Fruit fly (Drosophila melanogaster) whole organism, adult: ENCODE results near the gene CG17321.

Experiments used
- CG11617 ChIP-seq: fragments of 200-800 bp; sonication (Bioruptor generic); optimal IDR thresholded peaks from 2 replicates; lab custom pipeline; 2017; ENCODE audit warnings: mild to moderate bottlenecking, missing biosample characterization, missing genetic modification reagents, missing genetic modification characterization
- CG12768 ChIP-seq: fragments of 200-800 bp; sonication (Bioruptor generic); optimal IDR thresholded peaks from 2 replicates; lab custom pipeline; 2017; ENCODE audit warnings: missing biosample characterization, missing genetic modification characterization, mild to moderate bottlenecking, moderate library complexity, missing genetic modification reagents
- CG14711 ChIP-seq: fragments of 200-800 bp; sonication (Bioruptor generic); optimal IDR thresholded peaks from 2 replicates; lab custom pipeline; 2018; ENCODE audit warnings: missing biosample characterization, mild to moderate bottlenecking, missing genetic modification characterization, moderate library complexity
- CG1620 ChIP-seq: fragments of 200-800 bp; sonication (Bioruptor generic); optimal IDR thresholded peaks from 2 replicates; lab custom pipeline; 2016; ENCODE audit warnings: missing biosample characterization, missing genetic modification characterization
- CG33017 ChIP-seq: fragments of 200-800 bp; sonication (Bioruptor generic); optimal IDR thresholded peaks from 2 replicates; lab custom pipeline; 2018; ENCODE audit warnings: missing biosample characterization, mild to moderate bottlenecking, missing genetic modification characterization, moderate library complexity
- CG5204 ChIP-seq: fragments of 200-800 bp; sonication (Bioruptor generic); optimal IDR thresholded peaks from 2 replicates; lab custom pipeline; 2016; ENCODE audit warnings: missing biosample characterization, missing genetic modification characterization
- CG7045 ChIP-seq: fragments of 200-800 bp; sonication (Bioruptor generic); optimal IDR thresholded peaks from 2 replicates; lab custom pipeline; 2017; ENCODE audit warnings: missing biosample characterization, mild to moderate bottlenecking, missing genetic modification characterization
- CG7101 ChIP-seq: fragments of 200-800 bp; sonication (Bioruptor generic); optimal IDR thresholded peaks from 2 replicates; lab custom pipeline; 2018; ENCODE audit warnings: missing biosample characterization, mild to moderate bottlenecking, missing genetic modification characterization, moderate library complexity
- Clk ChIP-seq: fragments of 200-800 bp; sonication (Bioruptor generic); optimal IDR thresholded peaks from 2 replicates; lab custom pipeline; 2017; ENCODE audit warnings: missing biosample characterization, missing genetic modification characterization
- Crg-1 ChIP-seq: fragments of 200-800 bp; sonication (Bioruptor generic); optimal IDR thresholded peaks from 2 replicates; lab custom pipeline; 2016; ENCODE audit warnings: missing biosample characterization, missing genetic modification characterization
- Hr96 ChIP-seq: fragments of 200-800 bp; sonication (Bioruptor generic); optimal IDR thresholded peaks from 2 replicates; lab custom pipeline; 2016; ENCODE audit warnings: missing biosample characterization, missing genetic modification characterization
- Mnt ChIP-seq: fragments of 200-800 bp; sonication (Bioruptor generic); optimal IDR thresholded peaks from 2 replicates; lab custom pipeline; 2016; ENCODE audit warnings: missing biosample characterization, mild to moderate bottlenecking, missing genetic modification characterization
- bab1 ChIP-seq: fragments of 200-800 bp; sonication (Bioruptor generic); optimal IDR thresholded peaks from 3 replicates; lab custom pipeline; 2019; ENCODE audit warnings: missing biosample characterization, mild to moderate bottlenecking, missing genetic modification characterization, moderate library complexity
- cic ChIP-seq: fragments of 200-800 bp; sonication (Bioruptor generic); optimal IDR thresholded peaks from 2 replicates; lab custom pipeline; 2017; ENCODE audit warnings: missing biosample characterization, mild to moderate bottlenecking, missing genetic modification characterization, moderate library complexity
- cnc ChIP-seq, 2 experiments: fragments of >200 bp; optimal IDR thresholded peaks; 2 replicates each; lab custom pipeline; 2017
- kay ChIP-seq: fragments of 200-800 bp; sonication (Bioruptor generic); peaks from one replicate; lab custom pipeline; 2016; ENCODE audit warnings: missing biosample characterization, missing genetic modification characterization, borderline replicate concordance
- ovo ChIP-seq: fragments of 200-800 bp; sonication (Bioruptor generic); optimal IDR thresholded peaks from 2 replicates; lab custom pipeline; 2016; ENCODE audit warnings: missing biosample characterization, missing genetic modification characterization
- pad ChIP-seq: fragments of 200-800 bp; sonication (Bioruptor generic); optimal IDR thresholded peaks from 3 replicates; lab custom pipeline; 2017; ENCODE audit warnings: missing biosample characterization, missing genetic modification characterization, mild to moderate bottlenecking, moderate library complexity, missing genetic modification reagents
- tj ChIP-seq: fragments of 200-800 bp; sonication (Bioruptor generic); optimal IDR thresholded peaks from 3 replicates; lab custom pipeline; 2017; ENCODE audit warnings: missing biosample characterization, mild to moderate bottlenecking, missing genetic modification characterization, moderate library complexity
- toe ChIP-seq: fragments of 200-800 bp; sonication (Bioruptor generic); optimal IDR thresholded peaks from 2 replicates; lab custom pipeline; 2016; ENCODE audit warnings: missing biosample characterization, missing genetic modification characterization

Gene CG17321

DNA sequence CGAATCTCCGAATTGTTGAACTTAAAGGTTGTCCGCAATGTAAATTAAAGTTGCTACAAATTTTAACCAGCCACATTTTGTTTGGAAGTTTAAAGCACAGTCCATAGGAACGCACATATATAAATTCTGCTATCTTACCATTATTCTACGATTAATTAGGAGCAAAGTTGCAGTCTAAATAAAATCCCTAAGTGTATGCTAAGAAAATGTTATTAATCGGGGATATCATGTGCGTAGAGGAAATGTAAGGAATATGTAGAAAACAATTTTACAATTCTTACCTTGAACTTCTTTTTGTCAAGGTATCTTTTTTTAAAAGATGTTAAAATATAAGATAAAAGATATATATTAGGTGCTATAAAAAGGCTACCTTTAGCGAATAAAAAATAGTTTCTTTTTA is 26.6 kb upstream of the CG17321 start:
- TF ChIP-seq Mnt = no peak
- no peak for TF ChIP-seq Crg-1
- no peak for TF ChIP-seq bab1
- no peak for TF ChIP-seq tj
- TF ChIP-seq CG7101 (tag; lab: Kevin White, UChicago) = no peak
- TF ChIP-seq CG11617 = no peak

DNA sequence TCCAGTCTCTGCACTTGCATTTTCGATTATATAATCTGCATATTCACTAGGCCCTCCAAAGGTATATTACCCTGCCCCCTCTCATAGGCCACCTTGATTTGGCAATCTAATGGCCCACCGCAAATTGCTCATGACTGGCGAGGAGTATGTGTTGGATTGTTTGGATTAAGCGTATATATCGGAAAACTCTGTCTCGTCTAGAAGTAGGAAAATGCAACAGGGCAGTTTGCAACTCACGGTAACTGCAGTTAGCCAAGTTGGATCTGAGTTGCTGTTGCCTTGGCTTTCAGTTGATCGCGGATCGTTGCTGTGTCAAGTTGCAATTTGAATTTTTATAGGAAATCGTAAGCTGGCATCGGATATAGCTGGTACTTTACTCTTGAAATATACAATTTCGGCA is 25.9 kb upstream of the CG17321 start, which contains the start of gene Ugt36F1:
Gene Ugt36F1, plus strand, starts transcription at position 301 of the 400 bp plus-strand sequence.
- TF ChIP-seq Clk (GFP tag; lab: Kevin White, UChicago) = no peak

DNA sequence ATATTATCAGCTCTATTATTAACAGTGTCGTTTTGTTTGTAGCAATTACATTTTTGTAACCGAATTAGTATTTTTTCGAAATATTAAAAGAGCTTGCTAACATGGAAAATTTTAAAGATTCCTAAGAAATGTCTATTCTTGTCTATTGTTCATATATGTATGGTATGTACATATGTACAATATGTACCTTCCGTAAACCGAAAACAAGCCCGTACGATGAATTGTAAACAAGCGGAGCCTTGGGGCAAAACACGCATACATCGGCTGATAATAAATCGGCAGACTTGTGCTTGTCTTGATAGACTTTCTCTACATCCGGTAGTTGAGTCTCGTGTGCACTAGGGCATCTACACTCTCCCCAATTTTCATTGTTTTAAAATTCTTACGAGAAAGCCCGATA is 22.2 kb upstream of the CG17321 start:
- TF ChIP-seq ovo (GFP tag; lab: Kevin White, UChicago) (no peak), bab1 (no peak), pad (GFP tag; lab: Kevin White, UChicago) (no peak), CG11617 (no peak), Mnt (no peak)

DNA sequence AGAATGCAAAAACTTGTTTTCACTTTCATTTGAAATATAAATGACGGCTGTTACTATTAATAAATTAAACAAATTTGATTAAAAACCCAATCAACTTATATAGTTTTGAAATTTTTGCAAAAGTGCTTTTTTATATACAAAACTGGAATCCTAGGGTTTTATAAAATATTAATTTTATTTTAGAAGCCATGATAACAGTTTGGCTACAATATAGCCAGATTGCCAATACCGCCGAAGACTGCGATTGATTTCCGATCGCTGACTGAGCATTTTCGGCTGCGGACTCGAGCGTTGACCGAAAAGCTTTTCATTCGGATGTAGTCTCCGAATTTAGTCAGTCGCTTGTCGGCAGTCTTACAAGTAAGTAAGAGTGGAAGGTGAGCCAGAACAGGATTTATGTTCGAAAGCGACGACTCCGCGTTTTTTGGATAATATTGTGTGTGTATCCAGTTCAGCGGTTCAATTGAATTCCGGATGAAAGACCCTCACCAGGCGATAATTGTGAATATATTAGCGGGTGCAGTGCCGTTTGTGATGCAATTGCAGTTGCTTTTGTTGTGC is 21.7 kb upstream of the CG17321 start, which contains the start of gene Ugt36D1:
Gene Ugt36D1, plus strand, starts transcription at position 306 of the 561 bp plus-strand sequence.
- no peak for TF ChIP-seq cnc (optimal IDR thresholded peaks at IDR 0.05; lab: Kevin White, UChicago)
- no peak for TF ChIP-seq ovo (GFP tag; lab: Kevin White, UChicago)
- peak; percentile 11 for TF ChIP-seq bab1
- TF ChIP-seq pad (GFP tag; lab: Kevin White, UChicago) = no peak
- no peak for TF ChIP-seq CG12768 (GFP tag; lab: Kevin White, UChicago)
- no peak for TF ChIP-seq toe
- TF ChIP-seq CG11617 = peak; percentile 80
- peak; percentile 20 for TF ChIP-seq Mnt
- no peak for TF ChIP-seq CG7045 (GFP tag; lab: Kevin White, UChicago)
- TF ChIP-seq kay (GFP tag; lab: Kevin White, UChicago) = peak; percentile 86
- no peak for TF ChIP-seq Clk (GFP tag; lab: Kevin White, UChicago)
- TF ChIP-seq CG1620 = no peak
- no peak for TF ChIP-seq Crg-1
- TF ChIP-seq CG7101 (tag; lab: Kevin White, UChicago) = peak; percentile 5
- no peak for TF ChIP-seq CG5204 (GFP tag; lab: Kevin White, UChicago)
- TF ChIP-seq Hr96 (GFP tag; lab: Kevin White, UChicago) = peak; percentile 27
- TF ChIP-seq cic = no peak
- peak; percentile 94 for TF ChIP-seq tj
- no peak for TF ChIP-seq CG14711 (tag; lab: Kevin White, UChicago)
- TF ChIP-seq CG33017 (tag; lab: Kevin White, UChicago) = peak; percentile 0

DNA sequence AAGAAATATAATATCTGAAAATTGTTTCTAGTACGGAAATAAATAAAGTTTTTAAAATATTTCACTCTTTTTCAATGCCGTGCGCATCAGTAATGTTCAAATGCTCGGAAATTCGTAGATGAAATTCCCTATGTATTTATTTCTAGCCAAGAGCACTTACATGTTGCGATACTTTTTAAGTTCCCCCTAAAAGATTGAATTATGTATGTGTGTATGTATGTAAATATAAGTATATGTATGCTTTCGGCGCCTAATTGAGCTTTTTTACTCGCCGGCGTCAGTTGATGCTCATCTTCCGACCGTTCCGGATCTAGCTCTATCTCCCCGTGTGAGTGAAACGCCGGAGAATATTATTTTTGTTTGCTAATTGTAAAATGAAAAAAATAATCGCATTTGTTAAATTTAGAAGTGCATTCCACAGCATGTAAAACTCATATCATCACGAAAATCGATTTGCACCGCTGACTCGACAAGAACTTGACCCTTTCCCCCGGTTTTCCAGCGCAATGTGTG is 18.4 kb upstream of the CG17321 start, which contains the start of gene Ugt36E1:
Gene Ugt36E1, plus strand, starts transcription at position 275 of the 513 bp plus-strand sequence.
- TF ChIP-seq tj = peak; percentile 61
- TF ChIP-seq bab1 = no peak
- TF ChIP-seq kay (GFP tag; lab: Kevin White, UChicago) = peak; percentile 19
- TF ChIP-seq CG7045 (GFP tag; lab: Kevin White, UChicago) = no peak

DNA sequence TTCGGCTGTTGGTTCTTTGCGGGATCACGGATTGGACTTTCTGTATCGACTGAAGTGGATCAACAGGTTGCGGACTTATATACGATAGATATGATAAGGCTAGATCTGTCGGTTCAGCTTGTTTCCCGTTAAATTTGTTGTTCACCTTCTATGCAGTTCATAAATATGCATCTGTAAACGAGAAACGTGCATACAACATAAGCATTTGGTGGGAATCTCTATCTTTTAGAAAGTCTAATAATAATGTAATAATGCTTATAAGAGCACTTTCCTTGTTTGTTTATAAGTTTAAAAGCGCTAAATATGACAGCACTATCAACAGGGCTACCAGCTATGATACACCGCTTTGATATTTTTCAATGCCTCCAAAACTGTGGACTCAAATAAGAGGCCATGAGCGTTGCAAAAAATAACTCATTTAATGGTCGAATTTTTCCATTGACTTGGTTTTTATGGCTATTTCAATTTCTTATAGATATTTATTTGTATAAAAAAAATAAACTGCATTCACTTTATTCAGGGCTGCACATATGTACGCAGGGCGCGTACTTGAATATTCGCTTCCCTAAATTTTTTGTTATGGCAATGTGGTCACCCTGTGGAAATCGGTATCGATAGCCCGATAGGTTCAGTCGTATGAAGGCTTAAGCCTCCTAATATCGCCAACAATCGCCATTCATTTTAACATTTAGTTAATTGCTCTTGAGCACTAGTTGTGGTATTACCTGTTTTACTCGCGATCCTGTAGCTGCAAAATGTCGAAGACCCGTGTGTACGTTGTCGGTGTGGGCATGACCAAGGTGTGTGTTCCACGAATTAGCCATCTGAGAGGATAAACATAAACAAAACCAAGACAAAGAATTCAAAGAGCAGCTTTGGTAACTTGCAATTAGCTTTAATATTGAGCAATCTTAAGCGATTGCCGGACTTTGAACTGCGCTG is 14.1 kb upstream of the CG17321 start, which contains the start of the genes CG17597 and ScpX:
Gene CG17597, minus strand, starts transcription at position 567 of the 942 bp plus-strand sequence.
Gene ScpX, plus strand, starts transcription at position 643 of the 942 bp plus-strand sequence.
- peak; percentile 17 for TF ChIP-seq pad (GFP tag; lab: Kevin White, UChicago)
- peak; percentile 46 for TF ChIP-seq bab1
- no peak for TF ChIP-seq kay (GFP tag; lab: Kevin White, UChicago)
- peak; percentile 25 for TF ChIP-seq tj
- TF ChIP-seq CG1620 = peak; percentile 62
- TF ChIP-seq CG5204 (GFP tag; lab: Kevin White, UChicago) = peak; percentile 76
- TF ChIP-seq Clk (GFP tag; lab: Kevin White, UChicago) = peak; percentile 42
- peak; percentile 42 for TF ChIP-seq CG12768 (GFP tag; lab: Kevin White, UChicago)
- peak; percentile 57 for TF ChIP-seq CG14711 (tag; lab: Kevin White, UChicago)
- peak; percentile 6 for TF ChIP-seq ovo (GFP tag; lab: Kevin White, UChicago)
- peak; percentile 44 for TF ChIP-seq CG7045 (GFP tag; lab: Kevin White, UChicago)
- no peak for TF ChIP-seq cic
- no peak for TF ChIP-seq Crg-1
- no peak for TF ChIP-seq cnc (optimal IDR thresholded peaks at IDR 0.05; lab: Kevin White, UChicago)
- TF ChIP-seq CG7101 (tag; lab: Kevin White, UChicago) = peak; percentile 50
- TF ChIP-seq CG11617 = peak; percentile 50
- TF ChIP-seq CG33017 (tag; lab: Kevin White, UChicago) = peak; percentile 34
- TF ChIP-seq Mnt = peak; percentile 55
- TF ChIP-seq Hr96 (GFP tag; lab: Kevin White, UChicago) = peak; percentile 59
- peak; percentile 83 for TF ChIP-seq toe
